Worm (Caenorhabditis elegans) whole organism, mixed stage, embryonic: ENCODE data around the gene brc-2.

ENCODE experiments used
- cnd-1 ChIP-seq: fragments of 200-800 bp; sonication (Bioruptor generic); optimal IDR thresholded peaks from 2 replicates; lab custom pipeline; 2018; ENCODE audit warnings: mild to moderate bottlenecking, missing genetic modification characterization, missing compliant biosample characterization
- elt-1 ChIP-seq: sonication (generic microtip); optimal IDR thresholded peaks from 2 replicates; lab custom pipeline; 2017; ENCODE audit warnings: missing genetic modification characterization, mild to moderate bottlenecking, missing compliant biosample characterization, antibody characterized with exemption, moderate library complexity, borderline replicate concordance; ENCODE audit not compliant: insufficient read depth
- lin-13 ChIP-seq: fragments of 150-350 bp; optimal IDR thresholded peaks from 2 replicates; lab custom pipeline; 2014; ENCODE audit warnings: missing biosample characterization, missing genetic modification characterization
- mep-1 ChIP-seq: fragments of 150-350 bp; optimal IDR thresholded peaks from 2 replicates; lab custom pipeline; 2017; ENCODE audit warnings: missing biosample characterization, missing genetic modification reagents, missing genetic modification characterization, inconsistent platforms
- nhr-12 ChIP-seq: fragments of 150-350 bp; optimal IDR thresholded peaks from 2 replicates; lab custom pipeline; 2014; ENCODE audit warnings: missing biosample characterization, missing genetic modification characterization
- nhr-237 ChIP-seq: fragments of 150-350 bp; optimal IDR thresholded peaks from 2 replicates; lab custom pipeline; 2014; ENCODE audit warnings: missing biosample characterization, missing genetic modification characterization
- nhr-28 ChIP-seq: fragments of 150-350 bp; optimal IDR thresholded peaks from 2 replicates; lab custom pipeline; 2014; ENCODE audit warnings: missing biosample characterization, missing genetic modification characterization
- nhr-76 ChIP-seq: sonication (generic microtip); optimal IDR thresholded peaks from 2 replicates; lab custom pipeline; 2017; ENCODE audit warnings: missing biosample characterization, missing genetic modification characterization
- ztf-11 ChIP-seq: fragments of 150-350 bp; optimal IDR thresholded peaks from 2 replicates; lab custom pipeline; 2014; ENCODE audit warnings: missing biosample characterization, missing genetic modification characterization

DNA sequence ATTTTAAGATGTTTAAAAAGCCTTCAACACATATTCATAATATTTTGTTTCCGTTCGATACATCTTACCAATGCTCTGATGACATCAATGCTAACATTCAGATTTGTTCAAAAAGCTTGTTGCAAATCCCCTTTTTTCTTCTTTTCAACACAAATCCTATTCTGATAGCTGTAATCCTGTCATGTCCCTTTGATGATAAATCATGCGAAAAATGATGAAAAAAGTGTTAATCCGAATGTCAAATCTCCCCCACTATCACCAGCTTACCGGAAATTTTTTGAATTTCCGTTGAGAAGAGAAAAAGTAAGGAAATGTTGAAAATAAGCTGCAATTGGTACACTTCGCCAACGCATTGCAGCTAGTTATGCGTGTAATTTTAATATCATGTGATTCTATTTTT lies 21.2 kb downstream of the brc-2 start:
- no peak for TF ChIP-seq nhr-28 (tag; lab: Kevin White, UChicago)
- no peak for TF ChIP-seq nhr-76
- TF ChIP-seq cnd-1 = no peak
- no peak for TF ChIP-seq ztf-11
- TF ChIP-seq lin-13 (tag; lab: Kevin White, UChicago) = no peak
- no peak for TF ChIP-seq mep-1
- TF ChIP-seq elt-1 = no peak
- no peak for TF ChIP-seq nhr-12 (tag; lab: Kevin White, UChicago)
- no peak for TF ChIP-seq nhr-237 (tag; lab: Kevin White, UChicago)
